Fruit fly (Drosophila melanogaster) whole organism, prepupa: Measurements from ENCODE around the gene S-Lap4.
A peak's percentile ranks its signal among the peaks of the same experiment; 100 is the strongest.

Source experiments
- Blimp-1 ChIP-seq: fragments of 200-800 bp; sonication (Bioruptor generic); optimal IDR thresholded peaks from 3 replicates; lab custom pipeline; 2017; ENCODE audit warnings: missing biosample characterization, missing genetic modification characterization, mild to moderate bottlenecking, moderate library complexity, missing genetic modification reagents
- CG10631 ChIP-seq: fragments of 200-800 bp; sonication (Bioruptor generic); optimal IDR thresholded peaks from 2 replicates; lab custom pipeline; 2016; ENCODE audit warnings: missing biosample characterization, missing genetic modification characterization
- CG10669 ChIP-seq: fragments of 200-800 bp; sonication (Bioruptor generic); optimal IDR thresholded peaks from 3 replicates; lab custom pipeline; 2018; ENCODE audit warnings: missing biosample characterization, mild to moderate bottlenecking, missing genetic modification characterization, moderate library complexity
- CG11294 ChIP-seq: fragments of 200-800 bp; sonication (Bioruptor generic); IDR thresholded peaks from 2 replicates; pipeline ENCODE4 v1.3.6; 2022; ENCODE audit warnings: missing biosample characterization, missing genetic modification characterization
- CG15336 ChIP-seq: fragments of 200-800 bp; sonication (Bioruptor generic); IDR thresholded peaks from 2 replicates; pipeline ENCODE4 v1.3.6; 2022; ENCODE audit warnings: missing biosample characterization, missing genetic modification characterization
- CG1621 ChIP-seq: fragments of 200-800 bp; sonication (Bioruptor generic); optimal IDR thresholded peaks from 3 replicates; lab custom pipeline; 2018; ENCODE audit warnings: missing biosample characterization, mild to moderate bottlenecking, missing genetic modification characterization
- CG3032 ChIP-seq: fragments of 200-800 bp; optimal IDR thresholded peaks from 2 replicates; lab custom pipeline; 2019; ENCODE audit warnings: missing biosample characterization, mild to moderate bottlenecking, missing genetic modification characterization, moderate library complexity
- CG31627 ChIP-seq: fragments of 200-800 bp; sonication (Bioruptor generic); optimal IDR thresholded peaks from 3 replicates; lab custom pipeline; 2016; ENCODE audit warnings: missing biosample characterization, missing genetic modification characterization
- CG32006 ChIP-seq: fragments of 200-800 bp; sonication (Bioruptor generic); optimal IDR thresholded peaks from 3 replicates; lab custom pipeline; 2017; ENCODE audit warnings: missing biosample characterization, mild to moderate bottlenecking, missing genetic modification characterization
- CG34406 ChIP-seq: fragments of 200-800 bp; sonication (Bioruptor generic); optimal IDR thresholded peaks from 3 replicates; lab custom pipeline; 2016; ENCODE audit warnings: missing biosample characterization, missing genetic modification characterization
- CG3919 ChIP-seq: fragments of 200-800 bp; sonication (Bioruptor generic); optimal IDR thresholded peaks from 3 replicates; lab custom pipeline; 2016; ENCODE audit warnings: missing biosample characterization, missing genetic modification characterization
- CG6163 ChIP-seq: fragments of 200-800 bp; sonication (Bioruptor generic); IDR thresholded peaks from 3 replicates; pipeline ENCODE4 v1.3.6; 2022; ENCODE audit warnings: missing biosample characterization, missing genetic modification characterization
- CG6276 ChIP-seq: fragments of 200-800 bp; sonication (Bioruptor generic); optimal IDR thresholded peaks from 2 replicates; lab custom pipeline; 2017; ENCODE audit warnings: missing biosample characterization, mild to moderate bottlenecking, missing genetic modification characterization
- CG6792 ChIP-seq: fragments of 200-800 bp; sonication (Bioruptor generic); optimal IDR thresholded peaks from 3 replicates; lab custom pipeline; 2016; ENCODE audit warnings: missing biosample characterization, missing genetic modification characterization
- CG7368 ChIP-seq: fragments of 200-800 bp; sonication (Bioruptor generic); optimal IDR thresholded peaks from 3 replicates; lab custom pipeline; 2016; ENCODE audit warnings: missing biosample characterization, missing genetic modification characterization
- CG8632 ChIP-seq: fragments of 200-800 bp; sonication (Bioruptor generic); optimal IDR thresholded peaks from 3 replicates; lab custom pipeline; 2016; ENCODE audit warnings: missing biosample characterization, missing genetic modification characterization
- Eip78C ChIP-seq: fragments of 200-800 bp; sonication (Bioruptor generic); peaks from one replicate; lab custom pipeline; 2016; ENCODE audit warnings: missing biosample characterization, missing genetic modification characterization
- Eip93F ChIP-seq: fragments of 200-800 bp; sonication (Bioruptor generic); optimal IDR thresholded peaks from 2 replicates; lab custom pipeline; 2016; ENCODE audit warnings: missing biosample characterization, mild to moderate bottlenecking, missing genetic modification characterization
- Ets96B ChIP-seq: fragments of 200-800 bp; optimal IDR thresholded peaks from 2 replicates; lab custom pipeline; 2019; ENCODE audit warnings: missing biosample characterization, mild to moderate bottlenecking, missing genetic modification characterization, moderate library complexity
- Gug ChIP-seq: fragments of 200-800 bp; sonication (Bioruptor generic); IDR thresholded peaks from 2 replicates; pipeline ENCODE4 v1.3.6; 2022; ENCODE audit warnings: missing biosample characterization, missing genetic modification characterization
- Met ChIP-seq: fragments of 200-800 bp; sonication (Bioruptor generic); optimal IDR thresholded peaks from 3 replicates; lab custom pipeline; 2016; ENCODE audit warnings: missing biosample characterization, missing genetic modification characterization
- OdsH ChIP-seq: fragments of 200-800 bp; sonication (Bioruptor generic); optimal IDR thresholded peaks from 3 replicates; lab custom pipeline; 2016; ENCODE audit warnings: missing biosample characterization, missing genetic modification characterization
- Smox ChIP-seq: fragments of 200-800 bp; sonication (Bioruptor generic); optimal IDR thresholded peaks from 3 replicates; lab custom pipeline; 2016; ENCODE audit warnings: missing biosample characterization, missing genetic modification characterization
- Sox102F ChIP-seq: fragments of 200-800 bp; sonication (Bioruptor generic); optimal IDR thresholded peaks from 2 replicates; lab custom pipeline; 2016; ENCODE audit warnings: missing biosample characterization, mild to moderate bottlenecking, missing genetic modification characterization
- Sox15 ChIP-seq: fragments of 200-800 bp; sonication (Bioruptor generic); optimal IDR thresholded peaks from 3 replicates; lab custom pipeline; 2016; ENCODE audit warnings: missing biosample characterization, missing genetic modification characterization
- achi ChIP-seq: fragments of 200-800 bp; sonication (Bioruptor generic); optimal IDR thresholded peaks from 3 replicates; lab custom pipeline; 2016; ENCODE audit warnings: missing biosample characterization, missing genetic modification characterization
- acj6 ChIP-seq: fragments of 200-800 bp; sonication (Bioruptor generic); optimal IDR thresholded peaks from 3 replicates; lab custom pipeline; 2016; ENCODE audit warnings: missing biosample characterization, missing genetic modification characterization
- cyc ChIP-seq: fragments of 200-800 bp; sonication (Bioruptor generic); optimal IDR thresholded peaks from 3 replicates; lab custom pipeline; 2016; ENCODE audit warnings: missing biosample characterization, missing genetic modification characterization
- dac ChIP-seq: fragments of 200-800 bp; sonication (Bioruptor generic); optimal IDR thresholded peaks from 2 replicates; lab custom pipeline; 2017; ENCODE audit warnings: missing biosample characterization, mild to moderate bottlenecking, missing genetic modification characterization
- dsx ChIP-seq: fragments of 200-800 bp; optimal IDR thresholded peaks from 3 replicates; lab custom pipeline; 2019; ENCODE audit warnings: missing biosample characterization, mild to moderate bottlenecking, missing genetic modification characterization, moderate library complexity; ENCODE audit not compliant: poor library complexity, severe bottlenecking
- eg ChIP-seq: fragments of 200-800 bp; sonication (Bioruptor generic); IDR thresholded peaks from 3 replicates; pipeline ENCODE4 v1.3.6; 2022; ENCODE audit warnings: missing biosample characterization, missing genetic modification characterization
- esn ChIP-seq: fragments of 200-800 bp; sonication (Bioruptor generic); optimal IDR thresholded peaks from 2 replicates; lab custom pipeline; 2016; ENCODE audit warnings: missing biosample characterization, mild to moderate bottlenecking, missing genetic modification characterization, moderate library complexity
- fd85E ChIP-seq: fragments of 200-800 bp; sonication (Bioruptor generic); optimal IDR thresholded peaks from 3 replicates; lab custom pipeline; 2016; ENCODE audit warnings: missing biosample characterization, missing genetic modification characterization
- fkh ChIP-seq: fragments of 200-800 bp; sonication (Bioruptor generic); optimal IDR thresholded peaks from 3 replicates; lab custom pipeline; 2017; ENCODE audit warnings: missing biosample characterization, mild to moderate bottlenecking, missing genetic modification characterization, moderate library complexity
- pdm3 ChIP-seq: fragments of 200-800 bp; sonication (Bioruptor generic); optimal IDR thresholded peaks from 3 replicates; lab custom pipeline; 2016; ENCODE audit warnings: missing biosample characterization, missing genetic modification characterization
- salr ChIP-seq, 2 experiments: fragments of 200-800 bp; sonication (Bioruptor generic); optimal IDR thresholded peaks; 3 replicates each; lab custom pipeline; 2016 to 2018; ENCODE audit warnings: missing biosample characterization in 2 of 2, missing genetic modification characterization in 2 of 2, mild to moderate bottlenecking in 1 of 2
- spab ChIP-seq: fragments of 200-800 bp; sonication (Bioruptor generic); optimal IDR thresholded peaks from 2 replicates; lab custom pipeline; 2017; ENCODE audit warnings: missing biosample characterization, mild to moderate bottlenecking, missing genetic modification characterization, missing genetic modification reagents
- ss ChIP-seq, 2 experiments: fragments of 200-800 bp; sonication (Bioruptor generic); optimal IDR thresholded peaks; 2 replicates in 1 of 2; 3 replicates in 1 of 2; lab custom pipeline; 2017 to 2018; ENCODE audit warnings: mild to moderate bottlenecking in 2 of 2, missing biosample characterization in 2 of 2, missing genetic modification characterization in 2 of 2, moderate library complexity in 1 of 2
- svp ChIP-seq: fragments of 200-800 bp; sonication (Bioruptor generic); peaks from one replicate; lab custom pipeline; 2016; ENCODE audit warnings: missing biosample characterization, missing genetic modification characterization
- topi ChIP-seq: fragments of 200-800 bp; sonication (Bioruptor generic); optimal IDR thresholded peaks from 3 replicates; lab custom pipeline; 2016; ENCODE audit warnings: missing biosample characterization, missing genetic modification characterization

S-Lap4 gene

DNA sequence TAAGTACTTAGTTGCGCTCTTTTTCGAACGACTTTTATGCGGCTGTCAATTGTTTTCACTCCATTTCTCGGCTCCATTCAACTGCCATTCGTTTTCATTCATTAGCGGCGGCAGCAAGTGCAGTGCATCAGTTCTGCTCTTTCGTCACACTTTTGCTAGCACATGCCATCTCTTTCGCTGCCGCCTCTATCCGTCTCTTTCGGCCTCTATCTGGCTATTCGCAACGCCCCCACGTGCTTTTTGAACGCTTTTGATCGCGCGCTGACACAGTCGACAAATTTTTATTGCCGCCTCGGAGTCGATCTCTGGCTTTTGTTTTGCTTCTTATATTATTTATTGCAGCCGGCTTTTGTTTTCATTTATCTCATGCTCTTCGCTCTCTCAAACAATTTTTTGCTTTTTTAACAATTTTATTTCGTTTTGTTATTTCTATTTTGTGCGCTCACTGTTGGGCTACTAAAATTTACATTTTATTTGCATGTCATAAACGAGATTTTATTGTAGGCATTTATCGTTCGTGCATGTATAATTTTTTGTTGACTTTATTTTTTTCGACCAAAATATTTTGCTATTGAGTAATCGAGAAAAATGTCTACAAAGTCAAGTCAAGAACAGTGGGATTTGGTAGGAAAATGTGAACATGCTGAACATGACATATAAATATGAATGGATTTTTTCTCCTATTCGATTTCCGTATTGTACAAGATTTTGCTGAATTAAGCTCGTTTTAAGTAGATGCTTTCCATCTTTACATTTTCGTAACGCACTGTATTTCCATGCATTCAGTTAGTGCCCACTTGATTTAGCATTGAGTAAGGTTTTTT, 31.9 kb downstream of the S-Lap4 start:
- TF ChIP-seq eg: 0 out of 3 replicates have a peak, but pooled peaks have one; percentile 24
- 0 out of 2 replicates have a peak, but pooled peaks have one; percentile 34 for TF ChIP-seq CG11294 (GFP tag; lab: Robert Waterston, UW)
- no peak for TF ChIP-seq CG31627 (GFP tag; lab: Kevin White, UChicago)
- no peak for TF ChIP-seq Eip93F (GFP tag; lab: Kevin White, UChicago)
- TF ChIP-seq CG6163 (GFP tag; lab: Robert Waterston, UW): 0 out of 3 replicates have a peak, but pooled peaks have one; percentile 22
- peak; percentile 92 for TF ChIP-seq svp
- 0 out of 2 replicates have a peak, but pooled peaks have one; percentile 22 for TF ChIP-seq Gug (GFP tag; lab: Robert Waterston, UW)
- peak; percentile 25 for TF ChIP-seq Eip78C
- TF ChIP-seq salr (GFP tag; optimal IDR thresholded peaks at IDR 0.05; lab: Kevin White, UChicago): no peak

DNA sequence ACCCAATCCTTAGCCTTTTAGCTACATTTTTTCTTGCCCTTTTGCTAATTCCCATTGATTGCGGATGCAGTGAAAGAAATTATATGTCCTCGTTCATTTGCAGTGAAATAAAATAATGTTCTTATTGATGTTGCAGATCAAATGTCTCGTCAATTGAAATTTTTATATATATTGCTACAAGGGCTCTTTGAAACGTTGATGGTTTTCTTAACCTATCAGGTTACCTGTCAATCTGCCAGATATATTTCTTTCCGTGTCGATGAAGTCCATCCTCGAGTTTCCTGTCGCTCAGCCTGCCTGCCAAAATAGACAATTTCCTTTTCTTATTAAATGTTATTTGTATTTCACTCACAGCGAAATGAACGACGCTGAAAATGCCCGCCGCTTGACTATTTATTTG, 34.5 kb downstream of the S-Lap4 start:
- TF ChIP-seq svp (peak; percentile 51), esn (GFP tag; lab: Kevin White, UChicago) (peak; percentile 11), salr (GFP tag; optimal IDR thresholded peaks at IDR 0.05; lab: Kevin White, UChicago) (no peak), achi (GFP tag; lab: Kevin White, UChicago) (peak; percentile 25), Sox15 (GFP tag; lab: Kevin White, UChicago) (no peak), Blimp-1 (no peak), Ets96B (peak; percentile 44), CG8632 (GFP tag; lab: Kevin White, UChicago) (no peak), acj6 (GFP tag; lab: Kevin White, UChicago) (peak; percentile 12), CG7368 (peak; percentile 5), spab (GFP tag; lab: Kevin White, UChicago) (peak; percentile 20), CG10669 (peak; percentile 13), pdm3 (GFP tag; lab: Kevin White, UChicago) (peak; percentile 0), dac (GFP tag; lab: Kevin White, UChicago) (no peak), Eip78C (peak; percentile 84), CG3919 (GFP tag; lab: Kevin White, UChicago) (peak; percentile 23)

DNA sequence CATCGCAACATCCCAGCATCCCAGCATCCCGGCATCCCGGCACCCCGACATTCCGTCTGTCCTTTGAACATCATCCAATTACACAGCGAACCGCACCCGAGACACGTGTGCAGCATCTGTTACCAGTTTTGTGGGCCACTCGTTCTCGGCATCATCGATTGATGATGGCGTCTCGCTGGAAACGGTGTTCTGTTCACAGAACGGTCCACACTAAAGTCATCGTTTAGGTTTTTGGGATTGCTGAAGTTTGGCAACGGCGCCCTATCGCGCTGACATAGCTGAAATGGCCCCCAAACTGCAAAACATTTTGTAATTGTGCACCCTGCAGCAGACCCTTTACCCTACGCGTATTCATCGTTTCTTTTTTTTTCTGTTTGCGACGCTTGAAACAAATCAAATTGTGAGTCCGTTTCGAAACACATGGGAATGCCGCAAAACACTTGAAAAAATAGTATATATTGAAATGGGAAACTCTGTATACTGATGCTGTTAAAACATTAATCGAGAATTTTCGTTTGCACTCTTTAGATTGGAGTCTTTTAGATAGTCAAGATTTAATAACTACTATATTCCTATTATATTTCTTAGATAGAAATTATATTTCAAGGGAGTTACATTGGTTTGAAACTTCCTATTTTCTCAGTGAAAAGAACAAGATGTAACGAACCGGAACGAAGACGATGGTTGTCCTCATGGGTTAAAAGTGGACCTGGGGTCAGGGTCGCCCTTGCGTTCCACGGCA, 35.2 kb downstream of the S-Lap4 start:
- peak; percentile 42 for TF ChIP-seq acj6 (GFP tag; lab: Kevin White, UChicago)
- peak; percentile 7 for TF ChIP-seq OdsH (GFP tag; lab: Kevin White, UChicago)
- TF ChIP-seq CG8632 (GFP tag; lab: Kevin White, UChicago): peak; percentile 40
- TF ChIP-seq CG6163 (GFP tag; lab: Robert Waterston, UW): 0 out of 3 replicates have a peak, but pooled peaks have one; percentile 9
- TF ChIP-seq cyc (GFP tag; lab: Kevin White, UChicago): peak; percentile 8
- TF ChIP-seq Sox102F (GFP tag; lab: Kevin White, UChicago): peak; percentile 16
- peak; percentile 12 for TF ChIP-seq esn (GFP tag; lab: Kevin White, UChicago)
- TF ChIP-seq fd85E: no peak
- TF ChIP-seq dsx (GFP tag; lab: Kevin White, UChicago): peak; percentile 35
- peak; percentile 35 for TF ChIP-seq achi (GFP tag; lab: Kevin White, UChicago)
- no peak for TF ChIP-seq Met
- no peak for TF ChIP-seq CG1621 (tag; lab: Kevin White, UChicago)
- no peak for TF ChIP-seq fkh (GFP tag; lab: Kevin White, UChicago)
- peak; percentile 58 for TF ChIP-seq Ets96B
- TF ChIP-seq CG3919 (GFP tag; lab: Kevin White, UChicago): peak; percentile 4
- TF ChIP-seq topi (GFP tag; lab: Kevin White, UChicago): peak; percentile 21
- peak; percentile 53 for TF ChIP-seq CG10669
- TF ChIP-seq ss (GFP tag; optimal IDR thresholded peaks at IDR 0.05; lab: Kevin White, UChicago): peak in 1 of 2 experiments; percentile 29
- no peak for TF ChIP-seq CG6276 (GFP tag; lab: Kevin White, UChicago)
- TF ChIP-seq svp: peak; percentile 53
- TF ChIP-seq CG10631 (GFP tag; lab: Kevin White, UChicago): peak; percentile 31
- TF ChIP-seq spab (GFP tag; lab: Kevin White, UChicago): no peak
- TF ChIP-seq Eip78C: peak; percentile 84
- TF ChIP-seq CG3032: peak; percentile 52
- TF ChIP-seq Smox: peak; percentile 25
- TF ChIP-seq CG6792 (GFP tag; lab: Kevin White, UChicago): no peak
- 0 out of 2 replicates have a peak, but pooled peaks have one; percentile 8 for TF ChIP-seq CG15336 (GFP tag; lab: Robert Waterston, UW)
- TF ChIP-seq CG32006 (GFP tag; lab: Kevin White, UChicago): no peak
- peak; percentile 35 for TF ChIP-seq CG34406 (GFP tag; lab: Kevin White, UChicago)
